Fruit fly (Drosophila melanogaster): ENCODE results near the gene CG4042.

The CG4042 gene

DNA sequence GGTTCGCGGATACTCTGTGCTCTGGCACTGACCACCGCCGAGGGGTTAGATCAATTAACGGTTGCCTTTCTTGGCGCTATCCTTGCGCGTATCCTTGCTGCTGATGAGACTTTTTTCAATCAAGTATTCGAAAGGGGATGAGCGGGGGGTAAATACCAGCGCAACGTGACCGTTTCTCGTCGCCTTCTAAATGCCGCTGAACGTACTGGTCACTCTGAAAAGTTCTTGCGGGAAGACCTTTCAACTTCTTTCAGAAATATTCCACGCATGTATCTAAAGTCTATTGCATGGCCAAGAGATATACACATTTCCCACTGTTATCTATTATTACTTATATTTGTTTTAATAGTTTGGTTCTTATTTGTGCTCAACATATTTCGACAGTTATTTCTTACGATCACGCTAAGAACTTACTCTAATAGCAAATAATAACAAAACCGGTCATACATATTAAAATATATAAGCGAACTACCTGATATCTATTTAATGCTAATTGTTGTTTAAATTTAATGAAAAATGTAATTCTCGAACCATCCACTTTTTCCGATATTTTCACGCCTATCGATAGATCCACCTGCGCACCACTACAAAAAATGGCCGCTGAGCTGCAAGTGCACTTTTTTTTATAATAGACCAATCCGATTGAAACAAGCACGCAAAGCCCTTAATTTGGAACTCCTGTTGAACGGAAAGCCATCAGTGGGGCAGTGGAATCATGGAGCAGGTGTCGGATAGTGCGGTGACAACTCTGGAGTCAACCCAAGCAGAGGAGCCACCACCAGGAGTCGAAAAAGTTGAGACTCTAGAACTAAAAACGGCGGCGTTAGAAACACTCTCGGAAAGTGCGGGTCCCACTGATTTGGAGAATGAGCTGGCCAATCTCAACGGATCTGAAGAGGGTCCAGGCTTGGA, 38.0 kb upstream of the CG4042 start, which contains the start of the genes CG3634 and HIPP1 (continued):
- TF ChIP-seq lola (GFP tag; optimal IDR thresholded peaks at IDR 0.05) (peak in 1 of 3 experiments; percentile 28), CG2678 (tag; optimal IDR thresholded peaks at IDR 0.05) (no peak), CG11695 (GFP tag; IDR thresholded peaks at IDR 0.05) (no peak), cas (GFP tag; IDR thresholded peaks at IDR 0.05) (no peak), pita (GFP tag; optimal IDR thresholded peaks at IDR 0.05) (no peak), Ets65A (GFP tag) (peak; percentile 85), sna (GFP tag; IDR thresholded peaks at IDR 0.05; ENCODE audit: partially characterized antibody) (peak; percentile 44; the same call in 1 of the 2 replicates), gcm (GFP tag; optimal IDR thresholded peaks at IDR 0.05) (no peak), CG11247 (GFP tag; IDR thresholded peaks at IDR 0.05) (no peak), al (GFP tag; IDR thresholded peaks at IDR 0.05) (no peak), CG42726 (GFP tag; IDR thresholded peaks at IDR 0.05; ENCODE audit: partially characterized antibody) (no peak), sens (GFP tag) (no peak), Ptx1 (GFP tag; IDR thresholded peaks at IDR 0.05) (no peak), CG7786 (GFP tag; optimal IDR thresholded peaks at IDR 0.05) (no peak), Oaz (GFP tag; IDR thresholded peaks at IDR 0.05) (no peak), gt (GFP tag; IDR thresholded peaks at IDR 0.05) (no peak), org-1 (GFP tag; optimal IDR thresholded peaks at IDR 0.05) (no peak), CG8388 (GFP tag; optimal IDR thresholded peaks at IDR 0.05) (no peak), lab (GFP tag; optimal IDR thresholded peaks at IDR 0.05) (no peak), Deaf1 (tag; optimal IDR thresholded peaks at IDR 0.05) (no peak), CG33213 (GFP tag; optimal IDR thresholded peaks at IDR 0.05) (no peak), CG11504 (tag; optimal IDR thresholded peaks at IDR 0.05) (no peak), ham (GFP tag; IDR thresholded peaks at IDR 0.05) (no peak), CG3995 (GFP tag; optimal IDR thresholded peaks at IDR 0.05) (peak; percentile 27), knrl (GFP tag; IDR thresholded peaks at IDR 0.05; ENCODE audit: partially characterized antibody) (peak; percentile 67; the same call in 2 of the 3 replicates), Side (GFP tag; optimal IDR thresholded peaks at IDR 0.05) (no peak), CG1832 (GFP tag; optimal IDR thresholded peaks at IDR 0.05) (no peak), CG16813 (GFP tag; IDR thresholded peaks at IDR 0.05; ENCODE audit: partially characterized antibody) (peak; percentile 50; the same call in 2 of the 3 replicates), Awh (GFP tag; IDR thresholded peaks at IDR 0.05) (no peak), CG16863 (GFP tag; optimal IDR thresholded peaks at IDR 0.05) (no peak), caup (GFP tag; optimal IDR thresholded peaks at IDR 0.05; ENCODE audit: severe bottlenecking) (no peak), CG14050 (GFP tag; IDR thresholded peaks at IDR 0.05) (no peak), z (GFP tag; IDR thresholded peaks at IDR 0.05) (no peak), NFAT (GFP tag; IDR thresholded peaks at IDR 0.05) (no peak), CG7271 (tag; optimal IDR thresholded peaks at IDR 0.05) (no peak), CG12659 (GFP tag; optimal IDR thresholded peaks at IDR 0.05) (peak; percentile 57), bab2 (GFP tag; optimal IDR thresholded peaks at IDR 0.05) (no peak), CG12744 (GFP tag; optimal IDR thresholded peaks at IDR 0.05) (no peak), CG1792 (GFP tag; optimal IDR thresholded peaks at IDR 0.05) (no peak), row (GFP tag; IDR thresholded peaks at IDR 0.05) (peak; percentile 84), Nf-YA (GFP tag; IDR thresholded peaks at IDR 0.05) (no peak), Hsf (GFP tag; optimal IDR thresholded peaks at IDR 0.05) (peak; percentile 24), chn (GFP tag; optimal IDR thresholded peaks at IDR 0.05) (no peak), Adf1 (GFP tag; IDR thresholded peaks at IDR 0.05) (no peak), CoRest (tag; optimal IDR thresholded peaks at IDR 0.05) (peak; percentile 53), Ravus (GFP tag; IDR thresholded peaks at IDR 0.05) (no peak), Hey (tag; optimal IDR thresholded peaks at IDR 0.05) (no peak), HLHmδ (GFP tag; optimal IDR thresholded peaks at IDR 0.05) (no peak), sr (GFP tag; IDR thresholded peaks at IDR 0.05) (no peak)

Measured in whole organism, embryonic.